Worm (Caenorhabditis elegans): ENCODE results near the gene melo-3.

DNA sequence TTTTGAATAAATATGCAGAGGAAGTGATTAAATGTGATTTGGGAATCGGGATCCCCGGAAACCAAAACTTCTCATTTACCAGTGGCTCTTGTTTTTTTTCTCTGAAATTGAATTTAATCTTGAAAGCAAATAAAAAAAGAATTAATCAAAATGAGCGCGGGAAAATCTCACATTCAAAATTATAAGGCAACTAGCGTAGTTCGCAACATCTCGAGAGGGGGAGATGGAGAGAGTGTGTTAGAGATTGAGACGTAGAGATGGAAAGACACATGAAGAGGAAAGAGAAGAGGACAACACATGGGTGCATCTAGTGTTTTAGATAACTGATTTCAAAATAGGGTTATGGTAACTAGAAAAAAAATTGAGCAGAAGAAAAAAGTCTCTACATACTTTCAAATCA lies 11.4 kb upstream of the melo-3 start, which contains the start of gene sdc-3:
- TF ChIP-seq him-1 (tag; optimal IDR thresholded peaks at IDR 0.05) (no peak), dao-5 (tag; optimal IDR thresholded peaks at IDR 0.05) (no peak)
